Worm (Caenorhabditis elegans) whole organism, L4 larva: ENCODE data around the gene EEED8.13.

ENCODE experiments used
- daf-16 ChIP-seq, 3 experiments: sonication (generic microtip); optimal IDR thresholded peaks; 2 replicates each; lab custom pipeline; 2016 to 2017; ENCODE audit warnings: missing genetic modification characterization in 3 of 3, missing genetic modification reagents in 3 of 3, mild to moderate bottlenecking in 2 of 3, missing compliant biosample characterization in 2 of 3, missing biosample characterization in 1 of 3, moderate library complexity in 1 of 3
- dve-1 ChIP-seq: sonication (generic microtip); optimal IDR thresholded peaks from 2 replicates; lab custom pipeline; 2017; ENCODE audit warnings: antibody characterized with exemption, mild to moderate bottlenecking, missing genetic modification characterization, missing compliant biosample characterization; ENCODE audit not compliant: insufficient read depth
- lsy-2 ChIP-seq, 2 experiments: fragments of 150-350 bp in 1 of 2; sonication (generic microtip) in 1 of 2; optimal IDR thresholded peaks; 2 replicates each; lab custom pipeline; 2014 to 2017; ENCODE audit warnings: missing biosample characterization in 2 of 2, missing genetic modification characterization in 2 of 2
- skn-1 ChIP-seq: fragments of 150-350 bp; optimal IDR thresholded peaks from 2 replicates; lab custom pipeline; 2014; ENCODE audit warnings: missing biosample characterization, missing genetic modification characterization
- zip-11 ChIP-seq: fragments of 200-800 bp; sonication (Bioruptor generic); IDR thresholded peaks from 2 replicates; pipeline ENCODE4 v1.3.6; 2022; ENCODE audit warnings: missing genetic modification characterization, missing compliant biosample characterization

DNA sequence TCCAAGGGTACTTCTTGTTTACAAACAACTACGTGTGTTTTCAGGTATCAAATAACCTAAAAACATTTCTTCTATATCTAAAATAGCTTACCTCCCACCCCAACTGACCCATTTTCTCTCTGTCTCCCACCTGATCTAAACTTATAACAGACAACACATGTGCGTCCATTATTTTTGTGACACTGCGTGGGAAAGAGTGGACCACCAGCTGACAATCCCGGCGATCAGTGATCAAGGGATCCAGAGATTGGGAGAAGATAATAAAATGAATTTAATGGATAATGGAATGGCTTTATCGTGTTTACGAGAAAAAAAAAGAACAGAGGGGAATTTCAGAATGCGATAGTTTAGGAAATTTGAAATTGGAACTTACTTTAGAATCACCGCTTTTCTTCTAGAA, 36.9 kb upstream of the EEED8.13 start:
- TF ChIP-seq daf-16 (GFP tag; optimal IDR thresholded peaks at IDR 0.05; lab: Kevin White, UChicago) (peak in 1 of 2 experiments; percentile 87), daf-16 (tag; optimal IDR thresholded peaks at IDR 0.05; lab: Kevin White, UChicago) (no peak), zip-11 (GFP tag; lab: Robert Waterston, UW) (no peak), lsy-2 (tag; optimal IDR thresholded peaks at IDR 0.05; lab: Kevin White, UChicago) (no peak), skn-1 (tag; lab: Kevin White, UChicago) (no peak), dve-1 (tag; lab: Kevin White, UChicago) (no peak)
